Worm (Caenorhabditis elegans): ENCODE results near the gene gyg-2.

- TF ChIP-seq dao-5 (tag; optimal IDR thresholded peaks at IDR 0.05): no peak
- no peak for TF ChIP-seq him-1 (tag; optimal IDR thresholded peaks at IDR 0.05)
Observed at ce11 chrV:16778540-16779280, 32.7 kb upstream of the gyg-2 start.

Measured in whole organism, L4/young adult.